Worm (Caenorhabditis elegans) whole organism, L4/young adult: Measurements from ENCODE around the gene T16G12.13.

Source experiments
- W03F9.2 ChIP-seq: fragments of 150-350 bp; optimal IDR thresholded peaks from 2 replicates; lab custom pipeline; 2014; ENCODE audit warnings: missing biosample characterization, missing genetic modification characterization
- dao-5 ChIP-seq: sonication (generic microtip); optimal IDR thresholded peaks from 2 replicates; lab custom pipeline; 2016; ENCODE audit warnings: missing genotype, missing genetic modification characterization, moderate library complexity, missing compliant biosample characterization
- him-1 ChIP-seq: sonication (generic microtip); optimal IDR thresholded peaks from 2 replicates; lab custom pipeline; 2016; ENCODE audit warnings: missing genotype, missing genetic modification reagents, missing genetic modification characterization, missing compliant biosample characterization

T16G12.13 gene

ce11 chrIII:10088508-10088981 lies 27.9 kb downstream of the T16G12.13 start, which contains the start of gene hal-2:
TSS of gene hal-2 (minus strand) at chrIII:10088931.
- TF ChIP-seq him-1 (tag; lab: Kevin White, UChicago) (no peak), dao-5 (tag; lab: Kevin White, UChicago) (no peak), W03F9.2 (no peak)

ce11 chrIII:10090685-10091084 lies 30.0 kb downstream of the T16G12.13 start, which contains the start of gene gtf-2H2C:
TSS of gene gtf-2H2C (minus strand) at chrIII:10090785.
- TF ChIP-seq dao-5 (tag; lab: Kevin White, UChicago) (no peak), W03F9.2 (no peak), him-1 (tag; lab: Kevin White, UChicago) (no peak)

ce11 chrIII:10093093-10093492 lies 32.4 kb downstream of the T16G12.13 start:
- TF ChIP-seq him-1 (tag; lab: Kevin White, UChicago) (no peak), W03F9.2 (no peak), dao-5 (tag; lab: Kevin White, UChicago) (no peak)

ce11 chrIII:10094538-10094937 lies 33.9 kb downstream of the T16G12.13 start:
- TF ChIP-seq dao-5 (tag; lab: Kevin White, UChicago) (no peak), him-1 (tag; lab: Kevin White, UChicago) (no peak), W03F9.2 (no peak)

- TF ChIP-seq him-1 (tag; lab: Kevin White, UChicago) (no peak), W03F9.2 (no peak), dao-5 (tag; lab: Kevin White, UChicago) (no peak)
These were observed 34.7 kb downstream of the T16G12.13 start for ce11 chrIII:10095377-10095776.

- peak; percentile 39 for TF ChIP-seq him-1 (tag; lab: Kevin White, UChicago)
- no peak for TF ChIP-seq dao-5 (tag; lab: Kevin White, UChicago)
- TF ChIP-seq W03F9.2 = peak; percentile 66
These were observed 35.9 kb downstream of the T16G12.13 start for ce11 chrIII:10096525-10096972.

ce11 chrIII:10097981-10098380 lies 37.3 kb downstream of the T16G12.13 start, which contains the start of gene spop-1:
TSS of gene spop-1 (minus strand) at chrIII:10098081.
- no peak for TF ChIP-seq dao-5 (tag; lab: Kevin White, UChicago)
- TF ChIP-seq him-1 (tag; lab: Kevin White, UChicago) = no peak
- no peak for TF ChIP-seq W03F9.2

ce11 chrIII:10101352-10101751 lies 40.7 kb downstream of the T16G12.13 start, which contains the start of gene kel-10:
TSS of gene kel-10 (minus strand) at chrIII:10101452.
- no peak for TF ChIP-seq W03F9.2
- TF ChIP-seq him-1 (tag; lab: Kevin White, UChicago) = no peak
- TF ChIP-seq dao-5 (tag; lab: Kevin White, UChicago) = no peak

ce11 chrIII:10106390-10106789 lies 45.7 kb downstream of the T16G12.13 start, which contains the start of gene srt-55:
TSS of gene srt-55 (minus strand) at chrIII:10106490.
- TF ChIP-seq dao-5 (tag; lab: Kevin White, UChicago) = no peak
- TF ChIP-seq W03F9.2 = no peak
- TF ChIP-seq him-1 (tag; lab: Kevin White, UChicago) = no peak

- no peak for TF ChIP-seq him-1 (tag; lab: Kevin White, UChicago)
- TF ChIP-seq W03F9.2 = no peak
- no peak for TF ChIP-seq dao-5 (tag; lab: Kevin White, UChicago)
These were observed 48.3 kb downstream of the T16G12.13 start, which contains the start of gene T16H12.9 for ce11 chrIII:10108995-10109394. TSS of gene T16H12.9 (plus strand) at chrIII:10109295.
